Fruit fly (Drosophila melanogaster): ENCODE measurements around the gene CG31446.

Gene CG31446

dm6 chr3R:15665962-15666361, 26.9 kb upstream of the CG31446 start, which contains the start of gene pxb (continued):
- TF ChIP-seq CG1233 (GFP tag; optimal IDR thresholded peaks at IDR 0.05) (no peak), Doc3 (GFP tag; IDR thresholded peaks at IDR 0.05; ENCODE audit: partially characterized antibody) (no peak), unc-4 (GFP tag; IDR thresholded peaks at IDR 0.05; ENCODE audit: partially characterized antibody) (no peak), CG4282 (GFP tag; optimal IDR thresholded peaks at IDR 0.05) (no peak), odd (GFP tag; optimal IDR thresholded peaks at IDR 0.05) (no peak), NC2β (GFP tag; optimal IDR thresholded peaks at IDR 0.05) (peak; percentile 35), CG31224 (GFP tag; IDR thresholded peaks at IDR 0.05) (no peak), klu (GFP tag; IDR thresholded peaks at IDR 0.05) (no peak), seq (GFP tag; IDR thresholded peaks at IDR 0.05) (no peak), CG18262 (tag; optimal IDR thresholded peaks at IDR 0.05) (no peak), lola (GFP tag; optimal IDR thresholded peaks at IDR 0.05) (no peak), H2.0 (GFP tag; IDR thresholded peaks at IDR 0.05) (no peak), Bdp1 (GFP tag; optimal IDR thresholded peaks at IDR 0.05) (no peak), fru (optimal IDR thresholded peaks at IDR 0.05) (no peak), pum (GFP tag; optimal IDR thresholded peaks at IDR 0.05) (no peak), Hr3 (GFP tag; optimal IDR thresholded peaks at IDR 0.05) (no peak), CG11504 (tag; optimal IDR thresholded peaks at IDR 0.05) (peak; percentile 100), psq (GFP tag; optimal IDR thresholded peaks at IDR 0.05) (no peak), CG17328 (GFP tag; IDR thresholded peaks at IDR 0.05) (peak; percentile 50), CG17802 (tag; optimal IDR thresholded peaks at IDR 0.05) (no peak), CG9817 (tag; optimal IDR thresholded peaks at IDR 0.05) (no peak), Chrac-16 (GFP tag; optimal IDR thresholded peaks at IDR 0.05) (no peak), dysf (GFP tag; IDR thresholded peaks at IDR 0.05) (no peak), Oaz (GFP tag; IDR thresholded peaks at IDR 0.05) (no peak), CG4424 (GFP tag; optimal IDR thresholded peaks at IDR 0.05) (no peak), CG2712 (tag; optimal IDR thresholded peaks at IDR 0.05) (peak; percentile 37), gro (GFP tag; optimal IDR thresholded peaks at IDR 0.05) (no peak), zfh2 (GFP tag; optimal IDR thresholded peaks at IDR 0.05) (no peak), CG34422 (GFP tag; IDR thresholded peaks at IDR 0.05) (peak; percentile 48; the same call in 1 of the 3 replicates), CG13296 (GFP tag; optimal IDR thresholded peaks at IDR 0.05) (no peak), CG1832 (GFP tag; optimal IDR thresholded peaks at IDR 0.05) (no peak), Neu2 (GFP tag; optimal IDR thresholded peaks at IDR 0.05; ENCODE audit: borderline replicate concordance) (no peak), HLH54F (GFP tag; optimal IDR thresholded peaks at IDR 0.05) (no peak), jumu (GFP tag; optimal IDR thresholded peaks at IDR 0.05) (no peak), CG8089 (GFP tag; optimal IDR thresholded peaks at IDR 0.05) (no peak), knrl (GFP tag; IDR thresholded peaks at IDR 0.05; ENCODE audit: partially characterized antibody) (no peak), luna (GFP tag; optimal IDR thresholded peaks at IDR 0.05) (no peak), MESR4 (GFP tag; optimal IDR thresholded peaks at IDR 0.05) (no peak), Blimp-1 (GFP tag; optimal IDR thresholded peaks at IDR 0.05) (no peak), CG12104 (GFP tag; optimal IDR thresholded peaks at IDR 0.05) (no peak), CG2202 (tag; optimal IDR thresholded peaks at IDR 0.05) (no peak), ken (GFP tag; IDR thresholded peaks at IDR 0.05) (no peak), CG6272 (GFP tag; IDR thresholded peaks at IDR 0.05) (no peak), CG7745 (tag; optimal IDR thresholded peaks at IDR 0.05) (peak; percentile 46), CG10654 (GFP tag; optimal IDR thresholded peaks at IDR 0.05) (no peak), CG7963 (GFP tag; IDR thresholded peaks at IDR 0.05; ENCODE audit: partially characterized antibody) (peak; percentile 20; the same call in 1 of the 3 replicates), CG31365 (tag; optimal IDR thresholded peaks at IDR 0.05) (no peak), ham (GFP tag; IDR thresholded peaks at IDR 0.05) (no peak), D (optimal IDR thresholded peaks at IDR 0.05) (no peak), D (GFP tag; optimal IDR thresholded peaks at IDR 0.05) (no peak), Sox100B (GFP tag; optimal IDR thresholded peaks at IDR 0.05) (no peak), Atf6 (GFP tag; IDR thresholded peaks at IDR 0.05) (no peak), run (tag; optimal IDR thresholded peaks at IDR 0.05) (no peak)

Measured in whole organism, embryonic.